Worm (Caenorhabditis elegans): ENCODE data around the gene T08G5.15.
A peak's percentile ranks its signal among the peaks of the same experiment; 100 is the strongest.

The T08G5.15 gene

ce11 chrV:14008353-14008859 is 14.6 kb downstream of the T08G5.15 start (continued):
- no peak for TF ChIP-seq K12H6.12 (tag; optimal IDR thresholded peaks at IDR 0.05)
- no peak for TF ChIP-seq hlh-12 (tag; optimal IDR thresholded peaks at IDR 0.05)
- TF ChIP-seq bed-2 (GFP tag; IDR thresholded peaks at IDR 0.05): no peak
- peak; percentile 49 for TF ChIP-seq athp-1 (tag; optimal IDR thresholded peaks at IDR 0.05)
- TF ChIP-seq F22D6.2 (tag; optimal IDR thresholded peaks at IDR 0.05): no peak
- no peak for TF ChIP-seq unc-62 (GFP tag; optimal IDR thresholded peaks at IDR 0.05)
- peak; percentile 30 for TF ChIP-seq die-1 (tag; optimal IDR thresholded peaks at IDR 0.05)
- TF ChIP-seq rcor-1 (GFP tag; IDR thresholded peaks at IDR 0.05): peak; percentile 41
- no peak for TF ChIP-seq gei-17 (GFP tag; optimal IDR thresholded peaks at IDR 0.05)

DNA sequence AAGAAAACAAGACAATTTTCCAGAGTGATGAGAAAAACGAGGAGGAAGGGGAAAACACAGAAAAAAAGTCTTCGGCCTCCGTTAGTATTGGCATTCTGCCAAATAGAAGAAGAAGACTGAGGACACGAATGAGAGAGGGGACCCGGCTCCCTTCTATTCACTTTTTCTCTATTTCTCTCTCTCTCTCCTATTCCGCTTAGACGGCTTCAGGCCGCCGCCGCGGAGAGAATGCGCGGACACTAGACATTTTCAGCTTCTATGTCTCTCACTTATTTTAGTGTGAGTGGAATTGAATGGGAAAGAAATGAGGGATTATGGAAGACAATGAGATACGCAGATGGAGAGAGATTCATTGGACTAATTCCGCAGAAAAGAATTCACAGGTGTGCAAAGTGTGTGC is 16.2 kb downstream of the T08G5.15 start:
- TF ChIP-seq bed-1 (GFP tag; IDR thresholded peaks at IDR 0.05) (no peak), F23B12.7 (tag; optimal IDR thresholded peaks at IDR 0.05; ENCODE audit: insufficient read depth) (no peak), zfh-2 (GFP tag; conservative IDR thresholded peaks at IDR 0.05) (0 out of 2 replicates have a peak, but pooled peaks have one; percentile 16), ztf-26 (tag; optimal IDR thresholded peaks at IDR 0.05) (no peak), chd-7 (tag; optimal IDR thresholded peaks at IDR 0.05) (no peak), F33H1.4 (GFP tag; IDR thresholded peaks at IDR 0.05) (no peak), bed-2 (GFP tag; IDR thresholded peaks at IDR 0.05) (no peak)

DNA sequence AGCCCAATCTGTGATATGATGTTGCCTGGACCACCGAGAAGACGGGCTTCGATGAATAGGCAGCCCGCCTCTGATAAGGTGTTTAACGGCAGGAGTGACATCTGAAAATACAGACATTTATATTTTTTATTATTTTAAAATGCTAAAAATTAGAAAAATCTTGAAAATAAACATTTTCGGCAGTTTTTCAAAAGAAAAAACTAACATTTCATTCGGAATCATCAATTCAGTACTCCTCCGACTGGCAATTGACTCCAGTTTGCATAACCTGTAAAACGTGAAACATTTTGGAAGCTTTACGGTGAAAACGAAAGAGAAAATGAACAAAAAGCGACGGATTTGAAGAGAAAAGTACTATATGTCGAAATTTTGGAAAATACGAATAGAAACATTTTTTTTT is 17.2 kb downstream of the T08G5.15 start, which contains the start of gene ric-7:
TSS of gene ric-7 (minus strand) at position 101 of the 400 bp plus-strand sequence.
- TF ChIP-seq die-1 (tag; optimal IDR thresholded peaks at IDR 0.05): no peak
- no peak for TF ChIP-seq snpc-1.3 (tag; optimal IDR thresholded peaks at IDR 0.05; ENCODE audit: insufficient read depth)
- TF ChIP-seq F39B2.1 (GFP tag; IDR thresholded peaks at IDR 0.05): no peak
- TF ChIP-seq zim-3 (tag; optimal IDR thresholded peaks at IDR 0.05): no peak
- TF ChIP-seq snpc-4 (GFP tag; optimal IDR thresholded peaks at IDR 0.05): no peak
- no peak for TF ChIP-seq snpc-4 (tag; optimal IDR thresholded peaks at IDR 0.05)
- no peak for TF ChIP-seq Y56A3A.18 (GFP tag; IDR thresholded peaks at IDR 0.05)
- TF ChIP-seq F55B11.4 (tag; optimal IDR thresholded peaks at IDR 0.05; ENCODE audit: borderline replicate concordance, insufficient read depth): no peak
- no peak for TF ChIP-seq repo-1 (tag; optimal IDR thresholded peaks at IDR 0.05)
- no peak for TF ChIP-seq madf-6 (GFP tag; IDR thresholded peaks at IDR 0.05)
- no peak for TF ChIP-seq F49E8.2 (tag; optimal IDR thresholded peaks at IDR 0.05; ENCODE audit: insufficient read depth)
- no peak for TF ChIP-seq F10E7.11 (tag; optimal IDR thresholded peaks at IDR 0.05)
- no peak for TF ChIP-seq him-1 (tag; optimal IDR thresholded peaks at IDR 0.05)
- TF ChIP-seq hlh-26 (GFP tag; conservative IDR thresholded peaks at IDR 0.05): no peak
- no peak for TF ChIP-seq snpc-1.1 (tag; optimal IDR thresholded peaks at IDR 0.05; ENCODE audit: insufficient read depth)
- no peak for TF ChIP-seq T07F8.4 (tag; optimal IDR thresholded peaks at IDR 0.05)
- TF ChIP-seq tlf-1 (GFP tag; optimal IDR thresholded peaks at IDR 0.05): no peak
- TF ChIP-seq K11D2.4 (GFP tag; IDR thresholded peaks at IDR 0.05): no peak
- TF ChIP-seq hrde-1 (tag; optimal IDR thresholded peaks at IDR 0.05; ENCODE audit: borderline replicate concordance): no peak

- TF ChIP-seq cebp-1 (GFP tag; IDR thresholded peaks at IDR 0.05): no peak
- TF ChIP-seq cebp-1 (tag; optimal IDR thresholded peaks at IDR 0.05): peak; percentile 42
- no peak for TF ChIP-seq somi-1 (GFP tag; optimal IDR thresholded peaks at IDR 0.05)
Measured at ce11 chrV:14004342-14004741, 18.6 kb downstream of the T08G5.15 start.
